Worm (Caenorhabditis elegans): ENCODE results near the gene aass-1.

The aass-1 gene

DNA sequence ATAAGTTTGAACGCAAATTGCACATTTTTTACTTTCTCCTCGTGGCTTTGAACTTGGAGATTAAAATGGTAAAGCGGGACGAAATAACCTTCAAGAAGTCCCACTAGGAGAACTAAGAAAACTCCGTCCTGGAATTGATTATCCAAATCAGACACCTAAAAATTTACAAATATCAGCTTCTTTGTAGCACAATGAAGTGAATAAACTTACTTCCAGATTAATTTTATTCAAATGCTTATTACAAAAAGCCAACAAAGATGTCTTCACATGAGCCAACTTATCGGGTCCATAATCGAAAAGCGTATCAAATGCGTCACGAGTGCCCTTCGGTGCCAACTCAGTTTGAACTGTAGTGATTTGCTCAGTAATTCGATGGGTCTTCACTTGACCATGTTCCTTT is 17.5 kb downstream of the aass-1 start:
- TF ChIP-seq pax-3 (tag; optimal IDR thresholded peaks at IDR 0.05) (no peak), efl-1 (optimal IDR thresholded peaks at IDR 0.05) (no peak), efl-1 (GFP tag; optimal IDR thresholded peaks at IDR 0.05 in 1 of 2) (peak in 1 of 2 experiments; percentile 91)

DNA sequence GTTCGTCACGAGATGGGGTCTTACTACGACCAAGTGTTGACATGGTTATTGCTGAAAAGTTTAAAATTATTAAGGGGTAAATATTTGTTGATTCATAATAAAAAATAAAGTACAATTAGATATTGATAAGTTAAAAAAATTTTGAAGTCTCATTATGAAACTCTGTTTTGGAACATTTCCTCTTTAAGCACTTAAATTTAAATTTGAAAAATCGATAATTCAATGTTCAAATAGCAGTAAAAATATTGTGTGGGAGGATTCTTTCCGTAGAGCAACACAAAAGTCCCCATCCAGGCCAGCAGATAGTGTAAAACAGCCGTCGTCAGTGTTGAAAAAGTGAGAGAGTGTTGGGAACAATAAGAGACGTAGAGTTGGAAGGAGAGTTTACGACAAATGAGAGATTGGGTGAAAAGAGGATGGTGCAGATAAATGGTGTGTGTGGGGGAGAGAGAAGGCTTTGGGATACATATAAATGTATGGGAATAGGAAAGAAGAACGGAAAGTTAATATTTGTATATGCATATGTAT is 19.3 kb downstream of the aass-1 start, which contains the start of gene pat-6:
TSS of gene pat-6 (minus strand) at position 51 of the 528 bp plus-strand sequence.
- TF ChIP-seq lin-39 (tag; optimal IDR thresholded peaks at IDR 0.05) = no peak
- no peak for TF ChIP-seq ceh-8 (GFP tag; optimal IDR thresholded peaks at IDR 0.05)
- TF ChIP-seq irx-1 (tag; optimal IDR thresholded peaks at IDR 0.05) = no peak
- TF ChIP-seq fkh-4 (tag; optimal IDR thresholded peaks at IDR 0.05; ENCODE audit: borderline replicate concordance) = no peak
- TF ChIP-seq Y116A8C.19 (tag; optimal IDR thresholded peaks at IDR 0.05; ENCODE audit: borderline replicate concordance) = no peak
- TF ChIP-seq ceh-88 (GFP tag; IDR thresholded peaks at IDR 0.05) = no peak
- peak; percentile 57 to 60 for TF ChIP-seq efl-1 (optimal IDR thresholded peaks at IDR 0.05)
- TF ChIP-seq efl-1 (GFP tag; optimal IDR thresholded peaks at IDR 0.05 in 1 of 2) = peak; percentile 47 to 93
- peak in 2 of 3 experiments; percentile 1 to 5 for TF ChIP-seq ceh-82 (tag; optimal IDR thresholded peaks at IDR 0.05)
- TF ChIP-seq dsc-1 (tag; optimal IDR thresholded peaks at IDR 0.05) = peak; percentile 58
- no peak for TF ChIP-seq ztf-11 (tag; optimal IDR thresholded peaks at IDR 0.05)
- no peak for TF ChIP-seq fkh-8 (tag; optimal IDR thresholded peaks at IDR 0.05)
- TF ChIP-seq snpc-4 (tag; optimal IDR thresholded peaks at IDR 0.05) = no peak
- TF ChIP-seq alr-1 (tag; optimal IDR thresholded peaks at IDR 0.05; ENCODE audit: borderline replicate concordance) = no peak
- peak; percentile 7 to 53 for TF ChIP-seq lin-35 (GFP tag; optimal IDR thresholded peaks at IDR 0.05)
- no peak for TF ChIP-seq fkh-10 (GFP tag; optimal IDR thresholded peaks at IDR 0.05)
- TF ChIP-seq swsn-7 (tag; optimal IDR thresholded peaks at IDR 0.05) = peak; percentile 31
- no peak for TF ChIP-seq mef-2 (tag; optimal IDR thresholded peaks at IDR 0.05)
- TF ChIP-seq lin-14 (GFP tag; optimal IDR thresholded peaks at IDR 0.05) = peak; percentile 77
- TF ChIP-seq C16A3.4 (tag; optimal IDR thresholded peaks at IDR 0.05) = no peak
- TF ChIP-seq lsy-2 (tag; optimal IDR thresholded peaks at IDR 0.05) = peak in 1 of 2 experiments; percentile 23
- TF ChIP-seq unc-62 (GFP tag; optimal IDR thresholded peaks at IDR 0.05) = no peak
- TF ChIP-seq efl-3 (GFP tag; optimal IDR thresholded peaks at IDR 0.05) = no peak
- no peak for TF ChIP-seq nhr-90 (tag; optimal IDR thresholded peaks at IDR 0.05; ENCODE audit: poor library complexity)
- TF ChIP-seq nhr-47 (tag; optimal IDR thresholded peaks at IDR 0.05) = no peak
- TF ChIP-seq sup-37 (GFP tag; optimal IDR thresholded peaks at IDR 0.05) = no peak
- no peak for TF ChIP-seq xbp-1 (tag; optimal IDR thresholded peaks at IDR 0.05)
- peak in 1 of 3 experiments; percentile 39 for TF ChIP-seq dpl-1 (GFP tag; optimal IDR thresholded peaks at IDR 0.05)
- TF ChIP-seq blmp-1 (tag; optimal IDR thresholded peaks at IDR 0.05) = no peak
- no peak for TF ChIP-seq nhr-12 (tag; optimal IDR thresholded peaks at IDR 0.05)
- TF ChIP-seq F16B12.6 (tag; optimal IDR thresholded peaks at IDR 0.05) = no peak
- no peak for TF ChIP-seq unc-86 (tag; optimal IDR thresholded peaks at IDR 0.05)
- TF ChIP-seq ztf-4 (tag; optimal IDR thresholded peaks at IDR 0.05) = peak; percentile 45
- no peak for TF ChIP-seq mab-9 (GFP tag; IDR thresholded peaks at IDR 0.05)
- TF ChIP-seq lin-15B (tag; optimal IDR thresholded peaks at IDR 0.05) = no peak
- no peak for TF ChIP-seq tbx-2 (tag; optimal IDR thresholded peaks at IDR 0.05)
- no peak for TF ChIP-seq ama-1 (optimal IDR thresholded peaks at IDR 0.05)
- TF ChIP-seq snu-23 (GFP tag; optimal IDR thresholded peaks at IDR 0.05) = peak; percentile 58
- no peak for TF ChIP-seq unc-98 (GFP tag; IDR thresholded peaks at IDR 0.05)
- peak; percentile 59 for TF ChIP-seq mep-1 (tag; optimal IDR thresholded peaks at IDR 0.05)
- TF ChIP-seq nhr-71 (tag; optimal IDR thresholded peaks at IDR 0.05) = peak; percentile 51
- peak; percentile 67 for TF ChIP-seq rnt-1 (tag; optimal IDR thresholded peaks at IDR 0.05)
- no peak for TF ChIP-seq nhr-237 (tag; optimal IDR thresholded peaks at IDR 0.05)

Data from whole organism, L1 larva.